Fruit fly (Drosophila melanogaster) whole organism, pupa: Measurements from ENCODE around the gene CG31729.
A peak's percentile ranks its signal among the peaks of the same experiment; 100 is the strongest.

Source experiments
- CG10348 ChIP-seq: fragments of 200-800 bp; sonication (Bioruptor generic); IDR thresholded peaks from 2 replicates; pipeline ENCODE4 v1.3.6; 2022; ENCODE audit warnings: missing biosample characterization, missing genetic modification characterization
- CG12605 ChIP-seq: fragments of 200-800 bp; sonication (Bioruptor generic); IDR thresholded peaks from 2 replicates; pipeline ENCODE4 v1.3.6; 2022; ENCODE audit warnings: missing biosample characterization, missing genetic modification characterization
- CG13204 ChIP-seq: fragments of 200-800 bp; sonication (Bioruptor generic); optimal IDR thresholded peaks from 2 replicates; lab custom pipeline; 2018; ENCODE audit warnings: missing biosample characterization, mild to moderate bottlenecking, missing genetic modification characterization, moderate library complexity
- CG14655 ChIP-seq: fragments of 200-800 bp; sonication (Bioruptor generic); optimal IDR thresholded peaks from 3 replicates; lab custom pipeline; 2017; ENCODE audit warnings: mild to moderate bottlenecking, missing biosample characterization, missing genetic modification reagents, missing genetic modification characterization
- CG15710 ChIP-seq: fragments of 200-800 bp; sonication (Bioruptor generic); optimal IDR thresholded peaks from 2 replicates; lab custom pipeline; 2018; ENCODE audit warnings: missing biosample characterization, mild to moderate bottlenecking, missing genetic modification characterization, moderate library complexity
- CG17806 ChIP-seq: fragments of 200-800 bp; sonication (Bioruptor generic); optimal IDR thresholded peaks from 2 replicates; lab custom pipeline; 2018; ENCODE audit warnings: missing biosample characterization, mild to moderate bottlenecking, missing genetic modification characterization, moderate library complexity
- CG32121 ChIP-seq: fragments of 200-800 bp; sonication (Bioruptor generic); IDR thresholded peaks from 2 replicates; pipeline ENCODE4 v1.3.6; 2022; ENCODE audit warnings: missing biosample characterization, missing genetic modification characterization
- CG34367 ChIP-seq: fragments of 200-800 bp; sonication (Bioruptor generic); optimal IDR thresholded peaks from 2 replicates; lab custom pipeline; 2018; ENCODE audit warnings: missing biosample characterization, mild to moderate bottlenecking, missing genetic modification characterization
- CG4496 ChIP-seq: fragments of 200-800 bp; sonication (Bioruptor generic); IDR thresholded peaks from 3 replicates; pipeline ENCODE4 v1.3.6; 2022; ENCODE audit warnings: missing biosample characterization, missing genetic modification characterization
- CG8159 ChIP-seq: fragments of 200-800 bp; sonication (Bioruptor generic); optimal IDR thresholded peaks from 3 replicates; lab custom pipeline; 2018; ENCODE audit warnings: missing biosample characterization, mild to moderate bottlenecking, missing genetic modification characterization, moderate library complexity
- CG8301 ChIP-seq: fragments of 200-800 bp; sonication (Bioruptor generic); optimal IDR thresholded peaks from 2 replicates; lab custom pipeline; 2018; ENCODE audit warnings: missing biosample characterization, mild to moderate bottlenecking, missing genetic modification characterization
- CG9948 ChIP-seq: fragments of 200-800 bp; sonication (Bioruptor generic); optimal IDR thresholded peaks from 2 replicates; lab custom pipeline; 2018; ENCODE audit warnings: missing biosample characterization, mild to moderate bottlenecking, missing genetic modification characterization, moderate library complexity
- D1 ChIP-seq: fragments of 200-800 bp; sonication (Bioruptor generic); optimal IDR thresholded peaks from 2 replicates; lab custom pipeline; 2018; ENCODE audit warnings: missing biosample characterization, mild to moderate bottlenecking, missing genetic modification characterization, moderate library complexity
- EcR ChIP-seq: fragments of 200-800 bp; sonication (Bioruptor generic); optimal IDR thresholded peaks from 3 replicates; lab custom pipeline; 2019; ENCODE audit warnings: missing biosample characterization, missing genetic modification characterization, mild to moderate bottlenecking, moderate library complexity, missing genetic modification reagents
- Ets98B ChIP-seq: fragments of 200-800 bp; sonication (Bioruptor generic); IDR thresholded peaks from 2 replicates; pipeline ENCODE4 v1.3.6; 2022; ENCODE audit warnings: missing biosample characterization, missing genetic modification characterization
- Pif1A ChIP-seq: fragments of 200-800 bp; sonication (Bioruptor generic); optimal IDR thresholded peaks from 3 replicates; lab custom pipeline; 2016; ENCODE audit warnings: missing biosample characterization, missing genetic modification characterization
- Pif1B ChIP-seq: fragments of 200-800 bp; sonication (Bioruptor generic); optimal IDR thresholded peaks from 3 replicates; lab custom pipeline; 2016; ENCODE audit warnings: missing biosample characterization, missing genetic modification characterization
- Snoo ChIP-seq: fragments of 200-800 bp; sonication (Bioruptor generic); optimal IDR thresholded peaks from 3 replicates; lab custom pipeline; 2017; ENCODE audit warnings: missing biosample characterization, mild to moderate bottlenecking, missing genetic modification characterization, inconsistent platforms
- fd96Ca ChIP-seq: fragments of 200-800 bp; sonication (Bioruptor generic); IDR thresholded peaks from 3 replicates; pipeline ENCODE4 v1.3.6; 2022; ENCODE audit warnings: missing biosample characterization, missing genetic modification characterization
- gl ChIP-seq: fragments of 200-800 bp; sonication (Bioruptor generic); optimal IDR thresholded peaks from 2 replicates; lab custom pipeline; 2018; ENCODE audit warnings: missing biosample characterization, mild to moderate bottlenecking, missing genetic modification characterization
- rn ChIP-seq: fragments of 200-800 bp; sonication (Bioruptor generic); IDR thresholded peaks from 2 replicates; pipeline ENCODE4 v1.3.6; 2022; ENCODE audit warnings: missing biosample characterization, missing genetic modification characterization

CG31729 gene

DNA sequence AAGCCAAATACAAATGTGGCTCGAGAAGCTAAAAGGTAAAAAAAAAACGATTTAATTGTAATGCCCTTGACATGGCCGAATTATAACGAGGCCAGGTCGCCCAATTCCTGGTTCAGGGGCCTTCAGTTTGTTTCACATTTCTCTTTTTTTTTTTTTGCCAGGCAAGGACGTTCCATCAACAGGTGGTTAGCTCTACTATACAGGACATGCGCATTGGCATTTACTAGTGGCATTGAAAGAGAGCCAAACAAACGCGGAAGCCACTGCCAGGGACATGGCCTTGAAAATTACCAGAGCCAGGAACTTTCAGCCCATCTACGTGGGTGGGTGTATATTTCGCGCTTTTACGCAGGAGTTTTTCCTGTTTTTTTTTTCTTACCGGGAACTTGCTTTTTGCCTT lies 4.0 kb upstream of the CG31729 start:
- TF ChIP-seq CG12605 (GFP tag; lab: Robert Waterston, UW) (peak; percentile 90; the same call in 1 of the 2 replicates), CG10348 (no peak)

DNA sequence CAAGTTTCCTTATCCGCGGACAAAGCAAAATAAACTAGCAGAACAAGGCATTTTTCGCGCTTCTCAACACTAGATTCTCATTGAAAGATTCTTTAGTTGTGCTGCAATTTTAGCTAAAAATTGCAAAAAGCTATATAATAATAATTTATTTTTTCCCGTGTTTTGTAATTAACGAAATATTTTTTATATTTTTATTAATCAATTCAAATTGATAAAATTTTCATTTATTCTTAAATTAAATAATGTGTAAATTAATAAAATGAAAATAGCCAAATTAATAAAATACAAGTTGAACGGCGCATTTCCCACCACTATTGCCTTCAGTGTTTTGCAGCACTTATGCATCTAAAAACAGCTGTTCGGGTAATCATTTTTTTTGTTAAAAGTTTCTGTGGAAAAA lies 3.3 kb upstream of the CG31729 start, which contains the start of the genes Drep4 and Uvrag:
Gene Drep4 (minus strand): TSS at position 7 of the 400 bp plus-strand sequence.
Gene Uvrag (plus strand): TSS at position 322 of the 400 bp plus-strand sequence.
- TF ChIP-seq rn (GFP tag; lab: Robert Waterston, UW) (0 out of 2 replicates have a peak, but pooled peaks have one; percentile 12), CG8159 (tag; lab: Kevin White, UChicago) (peak; percentile 69), D1 (tag; lab: Kevin White, UChicago) (peak; percentile 47), Snoo (peak; percentile 51), Pif1A (no peak), Ets98B (GFP tag; lab: Robert Waterston, UW) (no peak), fd96Ca (GFP tag; lab: Robert Waterston, UW) (no peak), CG17806 (tag; lab: Kevin White, UChicago) (peak; percentile 50), gl (tag; lab: Kevin White, UChicago) (no peak), CG34367 (tag; lab: Kevin White, UChicago) (no peak), CG8301 (tag; lab: Kevin White, UChicago) (no peak), CG15710 (no peak)

DNA sequence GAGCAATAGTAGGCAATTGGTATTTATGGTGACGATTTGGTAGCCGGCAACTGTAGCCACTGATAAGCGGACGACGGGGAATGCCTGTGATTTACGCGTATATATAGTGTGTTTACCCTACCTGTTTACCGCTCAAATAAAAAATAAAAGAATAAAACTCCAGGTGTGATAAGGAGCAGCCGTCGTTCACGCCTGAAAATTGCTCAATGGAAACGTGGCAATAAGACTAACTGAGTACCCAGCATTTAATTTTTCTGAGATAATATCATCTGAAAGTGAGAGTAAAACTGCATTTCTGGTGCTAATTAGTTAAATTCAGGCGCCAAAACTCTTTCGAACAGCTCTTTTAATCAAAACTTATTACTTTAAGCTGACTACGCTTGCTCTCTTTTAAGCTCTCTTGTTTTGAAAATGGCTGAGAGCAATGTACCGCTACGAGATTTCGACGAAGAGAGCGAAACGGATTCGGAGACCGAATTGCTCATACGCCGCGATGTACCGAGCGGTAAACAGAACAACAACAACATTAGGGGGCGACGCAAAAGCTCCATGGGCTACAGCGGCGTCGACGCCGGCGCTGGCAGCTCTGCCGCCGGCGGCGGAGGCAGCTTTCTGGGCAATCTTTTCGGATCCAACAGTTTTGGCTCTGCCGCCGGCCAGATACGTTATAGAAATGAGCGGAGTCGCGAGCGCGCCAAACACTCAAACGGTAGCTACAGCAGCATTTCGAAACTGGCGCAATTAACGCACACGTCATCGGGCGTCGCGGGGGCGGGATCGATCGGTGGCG lies 674 bp downstream of the CG31729 start:
- no peak; the same call in 1 of the 2 replicates for TF ChIP-seq CG12605 (GFP tag; lab: Robert Waterston, UW)
- TF ChIP-seq CG34367 (tag; lab: Kevin White, UChicago) = peak; percentile 8
- TF ChIP-seq Pif1B = no peak
- TF ChIP-seq Pif1A = peak; percentile 32
- TF ChIP-seq CG8159 (tag; lab: Kevin White, UChicago) = no peak
- TF ChIP-seq CG10348 = no peak
- peak; percentile 20 for TF ChIP-seq Ets98B (GFP tag; lab: Robert Waterston, UW)
- TF ChIP-seq CG4496 (GFP tag; lab: Robert Waterston, UW) = peak; percentile 55; the same call in 2 of the 3 replicates
- peak; percentile 73 for TF ChIP-seq CG13204 (GFP tag; lab: Kevin White, UChicago)
- peak; percentile 61 for TF ChIP-seq CG15710
- TF ChIP-seq D1 (tag; lab: Kevin White, UChicago) = no peak
- TF ChIP-seq CG14655 (GFP tag; lab: Kevin White, UChicago) = peak; percentile 33
- no peak for TF ChIP-seq rn (GFP tag; lab: Robert Waterston, UW)
- TF ChIP-seq CG17806 (tag; lab: Kevin White, UChicago) = no peak
- no peak for TF ChIP-seq CG8301 (tag; lab: Kevin White, UChicago)
- no peak for TF ChIP-seq CG9948
- peak; percentile 43; the same call in 1 of the 2 replicates for TF ChIP-seq CG32121 (GFP tag; lab: Robert Waterston, UW)
- TF ChIP-seq EcR (GFP tag; lab: Kevin White, UChicago) = peak; percentile 37
- TF ChIP-seq fd96Ca (GFP tag; lab: Robert Waterston, UW) = no peak
- peak; percentile 48 for TF ChIP-seq Snoo
- peak; percentile 56 for TF ChIP-seq gl (tag; lab: Kevin White, UChicago)
- TF ChIP-seq, all 21 proteins: peak for 11

DNA sequence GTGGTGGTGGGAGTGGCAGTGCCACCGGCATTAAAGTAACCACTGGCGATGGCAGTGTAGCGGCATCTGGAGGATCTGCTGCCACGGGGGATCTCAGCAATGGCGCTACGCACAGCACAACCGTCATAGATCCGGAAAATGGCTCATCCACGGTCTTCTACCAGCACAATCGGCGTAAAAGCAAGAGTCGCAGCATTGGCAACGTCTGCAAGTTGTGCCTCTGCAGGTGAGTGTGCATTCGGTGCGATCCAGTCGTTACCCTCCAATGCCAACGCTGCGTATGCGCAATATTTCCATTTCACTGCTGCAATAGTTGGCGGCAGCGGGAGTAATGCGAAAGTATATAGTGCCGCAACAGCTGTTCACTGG lies 1.3 kb downstream of the CG31729 start:
- TF ChIP-seq CG4496 (GFP tag; lab: Robert Waterston, UW) (no peak), CG34367 (tag; lab: Kevin White, UChicago) (no peak), CG8159 (tag; lab: Kevin White, UChicago) (no peak), CG10348 (no peak), CG13204 (GFP tag; lab: Kevin White, UChicago) (no peak), fd96Ca (GFP tag; lab: Robert Waterston, UW) (peak; percentile 46; the same call in 2 of the 3 replicates), rn (GFP tag; lab: Robert Waterston, UW) (no peak), gl (tag; lab: Kevin White, UChicago) (no peak), CG32121 (GFP tag; lab: Robert Waterston, UW) (peak; percentile 60), EcR (GFP tag; lab: Kevin White, UChicago) (no peak), CG12605 (GFP tag; lab: Robert Waterston, UW) (no peak; the same call in 1 of the 2 replicates), CG15710 (no peak), Pif1B (no peak), CG14655 (GFP tag; lab: Kevin White, UChicago) (no peak), Pif1A (no peak), CG17806 (tag; lab: Kevin White, UChicago) (no peak), CG8301 (tag; lab: Kevin White, UChicago) (no peak)

DNA sequence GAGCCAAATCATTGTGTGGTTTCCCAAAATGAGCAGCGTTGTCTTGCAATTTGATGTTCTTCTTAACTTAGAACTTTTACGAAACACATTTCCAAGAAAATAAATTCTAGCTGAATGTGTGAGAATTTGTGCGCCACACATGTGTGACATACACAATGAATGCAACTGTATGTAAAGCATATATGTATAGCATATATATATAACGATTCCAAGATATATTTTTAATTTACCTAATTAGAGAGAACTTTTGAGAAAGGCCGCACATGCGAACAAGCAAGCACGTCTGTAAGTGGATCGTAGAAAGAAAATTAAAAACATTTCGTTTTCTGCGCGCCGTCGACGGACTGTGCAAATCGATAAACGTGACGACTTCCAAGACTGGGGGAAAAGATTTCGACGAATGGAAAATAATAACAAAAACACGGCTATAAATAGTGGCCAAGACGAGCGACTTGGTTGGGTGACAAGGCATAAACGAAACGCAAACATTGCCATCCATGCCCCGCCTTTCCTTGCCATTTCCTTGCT lies 2.2 kb downstream of the CG31729 start:
- TF ChIP-seq CG10348 = no peak
- TF ChIP-seq CG4496 (GFP tag; lab: Robert Waterston, UW) = 0 out of 3 replicates have a peak, but pooled peaks have one; percentile 36

DNA sequence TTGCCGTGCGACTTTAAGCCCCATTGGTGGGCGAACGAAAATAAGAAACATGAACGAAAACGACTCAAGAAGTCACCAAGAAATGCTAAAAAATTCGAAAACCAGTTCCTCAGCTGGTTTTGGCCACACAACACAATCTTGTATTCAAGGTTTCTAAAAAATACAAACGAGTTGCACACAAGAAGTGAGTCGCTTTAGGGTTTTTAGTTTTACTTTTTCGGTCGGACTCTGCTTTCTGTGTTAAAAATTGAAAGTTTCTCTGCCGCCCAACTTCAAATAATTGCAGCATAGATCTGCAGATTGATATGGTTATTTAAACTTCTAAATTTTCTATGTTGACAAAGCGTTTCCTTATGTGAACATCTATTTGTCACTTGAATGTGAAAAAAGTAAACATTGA lies 2.8 kb downstream of the CG31729 start, which contains the start of gene CG16824:
Gene CG16824 (plus strand): TSS at position 384 of the 400 bp plus-strand sequence.
- TF ChIP-seq Ets98B (GFP tag; lab: Robert Waterston, UW) = no peak
- TF ChIP-seq, all 21 proteins: peak for 0
